Worm (Caenorhabditis elegans) whole organism, early embryonic: ENCODE results near the gene crb-1.

ENCODE experiments used
- B0310.2 ChIP-seq: sonication (generic microtip); optimal IDR thresholded peaks from 2 replicates; lab custom pipeline; 2016; ENCODE audit warnings: mild to moderate bottlenecking, missing genetic modification characterization, missing compliant biosample characterization
- F13C5.2 ChIP-seq: sonication (generic microtip); optimal IDR thresholded peaks from 2 replicates; lab custom pipeline; 2017; ENCODE audit warnings: mild to moderate bottlenecking, missing genetic modification characterization, inconsistent platforms, missing compliant biosample characterization
- aly-1 ChIP-seq: sonication (generic microtip); optimal IDR thresholded peaks from 2 replicates; lab custom pipeline; 2016; ENCODE audit warnings: missing genetic modification characterization, missing compliant biosample characterization
- ama-1 ChIP-seq: fragments of 150-350 bp; optimal IDR thresholded peaks from 2 replicates; lab custom pipeline; 2014
- ceh-13 ChIP-seq: fragments of 200-800 bp; sonication (Bioruptor generic); optimal IDR thresholded peaks from 2 replicates; lab custom pipeline; 2018; ENCODE audit warnings: mild to moderate bottlenecking, missing genetic modification characterization, missing compliant biosample characterization
- ceh-36 ChIP-seq: sonication (generic microtip); optimal IDR thresholded peaks from 2 replicates; lab custom pipeline; 2016; ENCODE audit warnings: missing genetic modification characterization, inconsistent platforms, missing compliant biosample characterization
- ets-7 ChIP-seq: sonication (generic microtip); optimal IDR thresholded peaks from 2 replicates; lab custom pipeline; 2016; ENCODE audit warnings: missing genotype, missing genetic modification characterization, missing compliant biosample characterization
- flt-1 ChIP-seq: fragments of 200-800 bp; sonication (Bioruptor generic); IDR thresholded peaks from 2 replicates; pipeline ENCODE4 v1.3.6; 2022; ENCODE audit warnings: missing genetic modification characterization, missing compliant biosample characterization
- hmbx-1 ChIP-seq: sonication (generic microtip); optimal IDR thresholded peaks from 2 replicates; lab custom pipeline; 2016; ENCODE audit warnings: mild to moderate bottlenecking, missing genetic modification characterization, missing compliant biosample characterization
- hmg-4 ChIP-seq: fragments of 200-800 bp; sonication (Bioruptor generic); optimal IDR thresholded peaks from 2 replicates; lab custom pipeline; 2018; ENCODE audit warnings: mild to moderate bottlenecking, missing genetic modification characterization, missing compliant biosample characterization
- hnd-1 ChIP-seq: sonication (generic microtip); optimal IDR thresholded peaks from 2 replicates; lab custom pipeline; 2016; ENCODE audit warnings: missing genetic modification characterization, missing compliant biosample characterization
- pes-1 ChIP-seq: fragments of 200-800 bp; sonication (Bioruptor generic); IDR thresholded peaks from 2 replicates; pipeline ENCODE4 v1.3.6; 2022; ENCODE audit warnings: missing genetic modification reagents, missing genetic modification characterization, missing compliant biosample characterization
- scrt-1 ChIP-seq: fragments of 200-800 bp; sonication (Bioruptor generic); IDR thresholded peaks from 2 replicates; pipeline ENCODE4 v1.3.6; 2022; ENCODE audit warnings: missing genetic modification characterization, missing compliant biosample characterization
- sea-1 ChIP-seq: fragments of 200-800 bp; sonication (Bioruptor generic); conservative IDR thresholded peaks from 2 replicates; pipeline ENCODE4 v1.3.6; 2022; ENCODE audit warnings: missing genetic modification characterization, missing compliant biosample characterization
- tbx-11 ChIP-seq: fragments of 200-800 bp; sonication (Bioruptor generic); IDR thresholded peaks from 2 replicates; pipeline ENCODE4 v1.3.6; 2022; ENCODE audit warnings: missing genetic modification characterization, missing compliant biosample characterization
- tbx-37 ChIP-seq: fragments of 200-800 bp; sonication (Bioruptor generic); conservative IDR thresholded peaks from 2 replicates; pipeline ENCODE4 v1.3.6; 2022; ENCODE audit warnings: missing genetic modification reagents, missing genetic modification characterization, missing compliant biosample characterization
- tra-4 ChIP-seq: sonication (generic microtip); optimal IDR thresholded peaks from 2 replicates; lab custom pipeline; 2017; ENCODE audit warnings: missing genetic modification characterization, missing compliant biosample characterization

The crb-1 gene

DNA sequence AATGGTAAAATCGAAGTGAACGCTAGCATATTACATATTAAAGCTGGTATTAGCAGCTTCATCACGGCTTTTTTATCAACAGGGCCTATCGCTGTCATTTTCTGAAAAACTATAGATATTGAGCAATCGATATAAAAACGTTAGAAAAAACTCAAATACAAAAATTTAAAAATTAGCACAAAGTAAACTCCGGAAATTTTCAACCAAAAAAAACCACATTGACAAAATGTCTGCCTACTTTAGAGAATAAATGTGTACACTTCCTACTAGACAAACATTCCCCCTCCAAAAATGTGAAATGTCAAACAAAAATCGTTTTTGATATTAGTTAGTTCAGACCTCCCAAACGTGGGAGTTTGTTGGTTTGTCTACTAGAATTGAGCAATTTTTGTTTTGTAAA, 45.3 kb downstream of the crb-1 start, which contains the start of gene mfsd-10:
mfsd-10 (minus strand) TSS at position 101 of the 400 bp plus-strand sequence.
- no peak for TF ChIP-seq B0310.2
- no peak for TF ChIP-seq ceh-36 (tag; lab: Kevin White, UChicago)
- TF ChIP-seq hnd-1 (tag; lab: Kevin White, UChicago) = no peak

DNA sequence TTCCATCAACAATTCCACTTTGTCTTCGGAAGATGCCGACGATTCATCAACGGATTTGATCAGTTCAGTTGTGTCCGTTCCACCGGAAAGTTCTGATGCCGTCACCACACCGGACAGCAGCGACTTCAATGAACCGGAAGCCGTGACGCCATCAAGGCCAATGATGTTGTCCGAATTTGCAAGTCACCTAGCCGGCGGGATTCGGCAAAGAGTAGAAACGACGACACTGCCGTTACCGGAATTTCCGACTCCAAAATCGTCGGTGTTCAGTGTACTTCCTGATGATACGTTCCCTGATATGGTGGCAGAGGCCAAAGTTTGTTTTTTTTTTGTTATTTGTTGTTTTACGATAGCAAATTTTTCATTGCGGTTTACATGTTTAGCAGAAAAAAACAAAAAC, 50.3 kb downstream of the crb-1 start:
- TF ChIP-seq tra-4 = no peak
- TF ChIP-seq scrt-1 (GFP tag; lab: Robert Waterston, UW) = no peak
- no peak for TF ChIP-seq ceh-13 (GFP tag; lab: Kevin White, UChicago)
- no peak for TF ChIP-seq hmg-4 (GFP tag; lab: Kevin White, UChicago)
- TF ChIP-seq pes-1 (GFP tag; lab: Robert Waterston, UW) = no peak
- TF ChIP-seq hmbx-1 (tag; lab: Kevin White, UChicago) = no peak
- TF ChIP-seq tbx-37 (GFP tag; lab: Robert Waterston, UW) = no peak
- no peak for TF ChIP-seq ets-7
- TF ChIP-seq sea-1 (GFP tag; lab: Robert Waterston, UW) = no peak
- TF ChIP-seq tbx-11 (GFP tag; lab: Robert Waterston, UW) = no peak
- no peak for TF ChIP-seq ceh-36 (tag; lab: Kevin White, UChicago)
- no peak for TF ChIP-seq aly-1 (tag; lab: Kevin White, UChicago)
- TF ChIP-seq hnd-1 (tag; lab: Kevin White, UChicago) = no peak
- no peak for TF ChIP-seq flt-1 (GFP tag; lab: Robert Waterston, UW)

DNA sequence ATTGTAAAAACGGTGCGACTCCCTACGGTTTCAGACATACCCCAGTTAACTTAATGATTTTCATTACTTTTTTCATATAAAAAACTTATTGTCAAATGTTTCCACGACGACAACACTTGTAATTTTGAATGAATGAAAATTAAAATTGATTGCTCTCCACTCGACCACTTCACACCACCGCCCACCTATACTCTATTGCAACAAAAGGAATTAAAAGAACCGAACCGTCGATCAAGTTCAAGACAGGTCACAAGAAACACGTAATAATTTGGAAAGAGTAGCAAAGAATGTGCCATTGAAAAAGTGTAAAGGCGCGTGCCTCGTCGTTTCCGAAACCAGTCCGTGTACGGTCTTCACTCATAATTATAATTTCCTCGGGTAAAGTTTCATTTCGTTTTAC, 51.3 kb downstream of the crb-1 start, which contains the start of gene F10D7.11:
F10D7.11 (plus strand) TSS at position 301 of the 400 bp plus-strand sequence.
- TF ChIP-seq B0310.2 = no peak
- TF ChIP-seq ceh-13 (GFP tag; lab: Kevin White, UChicago) = no peak
- TF ChIP-seq hmg-4 (GFP tag; lab: Kevin White, UChicago) = no peak
- no peak for TF ChIP-seq ets-7
- TF ChIP-seq ama-1 (lab: Kevin White, UChicago) = no peak

DNA sequence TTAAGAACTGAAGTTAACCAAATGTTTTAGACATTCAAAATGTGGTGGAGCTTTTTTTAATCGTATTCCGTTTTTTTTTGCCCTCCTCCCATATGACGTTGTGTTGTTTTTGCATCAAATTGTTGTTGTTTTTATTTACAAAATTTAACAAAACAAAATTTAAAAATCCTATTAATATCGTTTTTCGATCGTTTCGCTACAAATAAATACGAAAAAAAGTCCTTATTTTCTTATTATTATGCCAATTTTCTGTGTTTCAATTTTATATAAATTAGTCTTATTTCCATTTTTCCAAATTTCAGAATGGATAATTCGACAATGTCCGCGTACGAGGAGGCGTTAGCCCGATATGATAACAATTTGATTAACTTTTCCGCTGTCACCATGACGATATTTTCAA, 54.4 kb downstream of the crb-1 start, which contains the start of gene npr-36:
npr-36 (plus strand) TSS at position 301 of the 400 bp plus-strand sequence.
- TF ChIP-seq scrt-1 (GFP tag; lab: Robert Waterston, UW) (no peak), ceh-13 (GFP tag; lab: Kevin White, UChicago) (no peak), flt-1 (GFP tag; lab: Robert Waterston, UW) (no peak)

DNA sequence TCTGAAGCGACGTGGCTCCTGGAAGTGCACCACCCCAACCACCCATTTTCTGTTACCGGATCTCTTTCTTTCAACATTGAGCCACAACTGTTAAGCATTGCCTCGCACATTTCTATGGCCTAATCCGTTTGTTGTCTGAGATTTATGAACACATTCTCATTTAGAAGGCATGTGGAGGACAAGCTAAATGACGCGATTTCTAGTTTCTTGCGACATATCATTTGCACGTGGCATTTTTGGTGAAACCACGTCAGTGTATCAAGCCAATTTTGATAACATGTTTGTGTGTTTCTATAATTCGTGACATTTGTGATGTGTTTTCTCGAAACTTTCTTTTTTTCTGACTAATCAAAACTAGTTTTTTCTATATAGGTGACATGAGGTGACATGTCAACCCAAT, 57.1 kb downstream of the crb-1 start:
- no peak for TF ChIP-seq aly-1 (tag; lab: Kevin White, UChicago)
- no peak for TF ChIP-seq pes-1 (GFP tag; lab: Robert Waterston, UW)
- no peak for TF ChIP-seq tbx-11 (GFP tag; lab: Robert Waterston, UW)
- no peak for TF ChIP-seq B0310.2
- TF ChIP-seq hmg-4 (GFP tag; lab: Kevin White, UChicago) = no peak
- no peak for TF ChIP-seq tbx-37 (GFP tag; lab: Robert Waterston, UW)
- TF ChIP-seq scrt-1 (GFP tag; lab: Robert Waterston, UW) = no peak
- no peak for TF ChIP-seq ceh-13 (GFP tag; lab: Kevin White, UChicago)
- no peak for TF ChIP-seq ceh-36 (tag; lab: Kevin White, UChicago)
- no peak for TF ChIP-seq tra-4
- TF ChIP-seq F13C5.2 (tag; lab: Kevin White, UChicago) = no peak
- TF ChIP-seq sea-1 (GFP tag; lab: Robert Waterston, UW) = no peak

DNA sequence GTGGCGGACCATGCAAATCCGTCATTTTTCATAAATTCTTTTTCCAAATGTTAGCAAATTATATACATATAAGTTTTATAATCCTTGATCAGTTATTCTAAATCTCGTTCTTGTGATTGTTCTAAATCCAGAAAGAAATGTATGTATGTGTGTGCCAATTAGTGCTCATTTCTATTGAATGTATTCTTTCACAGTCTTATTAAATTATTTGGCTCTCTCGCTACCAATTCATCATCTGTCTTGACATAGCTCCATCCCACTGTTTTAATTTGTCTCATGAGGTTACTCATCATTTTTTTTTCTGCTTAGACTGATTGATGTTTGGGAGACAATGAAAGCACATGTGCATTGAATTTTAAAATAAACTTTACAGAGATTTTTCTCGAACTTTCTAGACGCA, 58.4 kb downstream of the crb-1 start:
- TF ChIP-seq ama-1 (lab: Kevin White, UChicago) = no peak
- TF ChIP-seq tbx-37 (GFP tag; lab: Robert Waterston, UW) = no peak
- no peak for TF ChIP-seq flt-1 (GFP tag; lab: Robert Waterston, UW)
- no peak for TF ChIP-seq B0310.2
- TF ChIP-seq pes-1 (GFP tag; lab: Robert Waterston, UW) = no peak
- no peak for TF ChIP-seq hmbx-1 (tag; lab: Kevin White, UChicago)
- TF ChIP-seq F13C5.2 (tag; lab: Kevin White, UChicago) = no peak
- no peak for TF ChIP-seq tbx-11 (GFP tag; lab: Robert Waterston, UW)
- TF ChIP-seq ceh-36 (tag; lab: Kevin White, UChicago) = no peak
- TF ChIP-seq aly-1 (tag; lab: Kevin White, UChicago) = no peak
- no peak for TF ChIP-seq ets-7
- TF ChIP-seq hmg-4 (GFP tag; lab: Kevin White, UChicago) = no peak
- no peak for TF ChIP-seq hnd-1 (tag; lab: Kevin White, UChicago)
- no peak for TF ChIP-seq sea-1 (GFP tag; lab: Robert Waterston, UW)
- no peak for TF ChIP-seq tra-4
- TF ChIP-seq ceh-13 (GFP tag; lab: Kevin White, UChicago) = no peak
- TF ChIP-seq scrt-1 (GFP tag; lab: Robert Waterston, UW) = no peak
